Worm (Caenorhabditis elegans) whole organism, L4 larva: ENCODE results near the gene F49H6.15.

Experiments
- T20F7.1 ChIP-seq: fragments of 200-800 bp; sonication (Bioruptor generic); optimal IDR thresholded peaks from 2 replicates; lab custom pipeline; 2018; ENCODE audit warnings: mild to moderate bottlenecking, missing genetic modification characterization, missing compliant biosample characterization
- T26A8.4 ChIP-seq: fragments of 200-800 bp; sonication (Bioruptor generic); IDR thresholded peaks from 2 replicates; pipeline ENCODE4 v1.3.6; 2022; ENCODE audit warnings: missing genetic modification characterization, missing compliant biosample characterization
- Y105C5A.15 ChIP-seq: fragments of 200-800 bp; sonication (Bioruptor generic); IDR thresholded peaks from 2 replicates; pipeline ENCODE4 v1.3.6; 2022; ENCODE audit warnings: missing genetic modification characterization, missing compliant biosample characterization
- Y5F2A.4 ChIP-seq: fragments of 200-800 bp; sonication (Bioruptor generic); optimal IDR thresholded peaks from 2 replicates; lab custom pipeline; 2018; ENCODE audit warnings: mild to moderate bottlenecking, missing genetic modification characterization, missing compliant biosample characterization
- Y75B8A.6 ChIP-seq: fragments of 200-800 bp; sonication (Bioruptor generic); IDR thresholded peaks from 2 replicates; pipeline ENCODE4 v1.3.6; 2022; ENCODE audit warnings: missing genetic modification reagents, missing genetic modification characterization, missing compliant biosample characterization
- ZK546.5 ChIP-seq, 2 experiments: sonication (generic microtip); optimal IDR thresholded peaks; 2 replicates each; lab custom pipeline; 2017; ENCODE audit warnings: missing biosample characterization in 2 of 2, missing genetic modification characterization in 2 of 2
- ama-1 ChIP-seq: fragments of 150-350 bp; optimal IDR thresholded peaks from 2 replicates; lab custom pipeline; 2014; ENCODE audit warnings: inconsistent platforms, mixed read lengths
- attf-4 ChIP-seq: sonication (generic microtip); optimal IDR thresholded peaks from 3 replicates; lab custom pipeline; 2017; ENCODE audit warnings: missing biosample characterization, missing genetic modification characterization
- ceh-20 ChIP-seq: fragments of 200-800 bp; sonication (Bioruptor generic); IDR thresholded peaks from 2 replicates; pipeline ENCODE4 v1.3.6; 2022; ENCODE audit warnings: missing genetic modification reagents, missing genetic modification characterization, missing compliant biosample characterization
- ceh-44 ChIP-seq: fragments of 200-800 bp; sonication (Bioruptor generic); IDR thresholded peaks from 2 replicates; pipeline ENCODE4 v1.3.6; 2022; ENCODE audit warnings: missing genetic modification reagents, missing genetic modification characterization, missing compliant biosample characterization
- ceh-62 ChIP-seq: sonication (generic microtip); optimal IDR thresholded peaks from 2 replicates; lab custom pipeline; 2017; ENCODE audit warnings: missing biosample characterization, missing genetic modification characterization
- cey-2 ChIP-seq: sonication (generic microtip); optimal IDR thresholded peaks from 3 replicates; lab custom pipeline; 2017; ENCODE audit warnings: missing genetic modification characterization, mild to moderate bottlenecking, missing compliant biosample characterization, antibody characterized with exemption, borderline replicate concordance; ENCODE audit not compliant: insufficient read depth
- ctbp-1 ChIP-seq: fragments of 200-800 bp; sonication (Bioruptor generic); IDR thresholded peaks from 2 replicates; pipeline ENCODE4 v1.3.6; 2022; ENCODE audit warnings: missing genetic modification reagents, missing genetic modification characterization, missing compliant biosample characterization
- daf-19 ChIP-seq: fragments of 200-800 bp; sonication (Bioruptor generic); conservative IDR thresholded peaks from 2 replicates; pipeline ENCODE4 v1.3.6; 2022; ENCODE audit warnings: missing genetic modification characterization, missing compliant biosample characterization
- dmd-8 ChIP-seq: fragments of 200-800 bp; sonication (Bioruptor generic); IDR thresholded peaks from 2 replicates; pipeline ENCODE4 v1.3.6; 2022; ENCODE audit warnings: missing genetic modification characterization, missing compliant biosample characterization
- egl-43 ChIP-seq: fragments of 200-800 bp; sonication (Bioruptor generic); IDR thresholded peaks from 2 replicates; pipeline ENCODE4 v1.3.6; 2022; ENCODE audit warnings: missing genetic modification reagents, missing genetic modification characterization, missing compliant biosample characterization
- hmg-1.1 ChIP-seq: fragments of 200-800 bp; sonication (Bioruptor generic); IDR thresholded peaks from 2 replicates; pipeline ENCODE4 v1.3.6; 2022; ENCODE audit warnings: missing genetic modification reagents, missing genetic modification characterization, missing compliant biosample characterization
- lim-7 ChIP-seq: fragments of 200-800 bp; sonication (Bioruptor generic); IDR thresholded peaks from 2 replicates; pipeline ENCODE4 v1.3.6; 2022; ENCODE audit warnings: missing genetic modification characterization, missing compliant biosample characterization
- lin-13 ChIP-seq: fragments of 150-350 bp; optimal IDR thresholded peaks from 2 replicates; lab custom pipeline; 2014; ENCODE audit warnings: missing biosample characterization, missing genetic modification reagents, missing genetic modification characterization
- lin-29 ChIP-seq: fragments of 200-800 bp; sonication (Bioruptor generic); IDR thresholded peaks from 2 replicates; pipeline ENCODE4 v1.3.6; 2022; ENCODE audit warnings: missing genetic modification reagents, missing genetic modification characterization, missing compliant biosample characterization
- lin-38 ChIP-seq: fragments of 200-800 bp; sonication (Bioruptor generic); IDR thresholded peaks from 2 replicates; pipeline ENCODE4 v1.3.6; 2022; ENCODE audit warnings: missing genetic modification reagents, missing genetic modification characterization, missing compliant biosample characterization
- lin-39 ChIP-seq: fragments of 150-350 bp; optimal IDR thresholded peaks from 2 replicates; lab custom pipeline; 2014; ENCODE audit warnings: missing biosample characterization, missing genetic modification reagents, missing genetic modification characterization
- lir-3 ChIP-seq: sonication (generic microtip); optimal IDR thresholded peaks from 2 replicates; lab custom pipeline; 2016; ENCODE audit warnings: mild to moderate bottlenecking, missing genetic modification characterization, missing compliant biosample characterization
- madf-5 ChIP-seq, 2 experiments: fragments of 200-800 bp; sonication (Bioruptor generic); IDR thresholded peaks; 2 replicates each; pipeline ENCODE4 v1.3.6; 2022; ENCODE audit warnings: missing compliant biosample characterization in 2 of 2, missing genetic modification characterization in 2 of 2
- mdl-1 ChIP-seq, 2 experiments: fragments of 150-350 bp in 1 of 2; sonication (generic microtip) in 1 of 2; optimal IDR thresholded peaks; 2 replicates each; lab custom pipeline; 2014 to 2017; ENCODE audit warnings: missing biosample characterization in 2 of 2, missing genetic modification characterization in 2 of 2
- mdt-29 ChIP-seq: fragments of 200-800 bp; sonication (Bioruptor generic); IDR thresholded peaks from 2 replicates; pipeline ENCODE4 v1.3.6; 2022; ENCODE audit warnings: missing genetic modification reagents, missing genetic modification characterization, missing compliant biosample characterization
- mep-1 ChIP-seq: fragments of 150-350 bp; sonication (generic microtip); optimal IDR thresholded peaks from 3 replicates; lab custom pipeline; 2014; ENCODE audit warnings: missing biosample characterization, missing genetic modification characterization
- nhr-111 ChIP-seq: fragments of 200-800 bp; sonication (Bioruptor generic); optimal IDR thresholded peaks from 2 replicates; lab custom pipeline; 2018; ENCODE audit warnings: mild to moderate bottlenecking, missing genetic modification characterization, missing compliant biosample characterization
- nhr-28 ChIP-seq: fragments of 150-350 bp; optimal IDR thresholded peaks from 2 replicates; lab custom pipeline; 2014; ENCODE audit warnings: missing biosample characterization, missing genetic modification characterization
- nhr-77 ChIP-seq: fragments of 150-350 bp; optimal IDR thresholded peaks from 2 replicates; lab custom pipeline; 2014; ENCODE audit warnings: missing biosample characterization, missing genetic modification characterization
- pha-4 ChIP-seq, 2 experiments: fragments of 150-350 bp in 1 of 2; fragments of 200-800 bp in 1 of 2; sonication (Bioruptor generic) in 1 of 2; IDR thresholded peaks in 1 of 2; optimal IDR thresholded peaks in 1 of 2; 2 replicates each; pipeline versions ENCODE4 v1.3.6 to Lab custom; 2014 to 2022; ENCODE audit warnings: missing genetic modification characterization in 2 of 2, missing genetic modification reagents in 2 of 2, missing biosample characterization in 1 of 2, missing compliant biosample characterization in 1 of 2
- php-3 ChIP-seq: fragments of 200-800 bp; sonication (Bioruptor generic); IDR thresholded peaks from 2 replicates; pipeline ENCODE4 v1.3.6; 2022; ENCODE audit warnings: missing genetic modification reagents, missing genetic modification characterization, missing compliant biosample characterization
- pqm-1 ChIP-seq: sonication (generic microtip); optimal IDR thresholded peaks from 2 replicates; lab custom pipeline; 2017; ENCODE audit warnings: missing biosample characterization, missing genetic modification characterization
- rbr-2 ChIP-seq: sonication (generic microtip); optimal IDR thresholded peaks from 2 replicates; lab custom pipeline; 2016; ENCODE audit warnings: missing genotype, missing genetic modification characterization, missing compliant biosample characterization
- saeg-2 ChIP-seq: fragments of 200-800 bp; sonication (Bioruptor generic); IDR thresholded peaks from 2 replicates; pipeline ENCODE4 v1.3.6; 2022; ENCODE audit warnings: missing genetic modification reagents, missing genetic modification characterization, missing compliant biosample characterization
- set-16 ChIP-seq: fragments of 200-800 bp; sonication (Bioruptor generic); IDR thresholded peaks from 2 replicates; pipeline ENCODE4 v1.3.6; 2022; ENCODE audit warnings: missing genetic modification reagents, missing genetic modification characterization, missing compliant biosample characterization
- spr-1 ChIP-seq: sonication (generic microtip); optimal IDR thresholded peaks from 2 replicates; lab custom pipeline; 2016; ENCODE audit warnings: mild to moderate bottlenecking, missing genetic modification characterization, missing compliant biosample characterization
- tag-97 ChIP-seq: fragments of 200-800 bp; sonication (Bioruptor generic); IDR thresholded peaks from 2 replicates; pipeline ENCODE4 v1.3.6; 2022; ENCODE audit warnings: missing genetic modification characterization, missing compliant biosample characterization
- tra-1 ChIP-seq: fragments of 200-800 bp; sonication (Bioruptor generic); IDR thresholded peaks from 2 replicates; pipeline ENCODE4 v1.3.6; 2022; ENCODE audit warnings: missing genetic modification reagents, missing genetic modification characterization, missing compliant biosample characterization
- unc-130 ChIP-seq: sonication (generic microtip); optimal IDR thresholded peaks from 2 replicates; lab custom pipeline; 2016; ENCODE audit warnings: missing genetic modification reagents, missing genetic modification characterization, missing compliant biosample characterization
- unc-39 ChIP-seq: sonication (generic microtip); optimal IDR thresholded peaks from 2 replicates; lab custom pipeline; 2017; ENCODE audit warnings: missing biosample characterization, missing genetic modification characterization
- unc-62 ChIP-seq, 3 experiments: fragments of 150-350 bp in 1 of 3; sonication (generic microtip); optimal IDR thresholded peaks in 2 of 3; peaks in 1 of 3; 1 replicate in 1 of 3; 2 replicates in 2 of 3; lab custom pipeline; 2014 to 2017; ENCODE audit warnings: missing biosample characterization in 3 of 3, missing genetic modification characterization in 3 of 3, missing genetic modification reagents in 3 of 3, missing genotype in 1 of 3
- zfp-2 ChIP-seq: sonication (generic microtip); optimal IDR thresholded peaks from 2 replicates; lab custom pipeline; 2016; ENCODE audit warnings: mild to moderate bottlenecking, missing genetic modification characterization, missing compliant biosample characterization
- zfp-3 ChIP-seq: fragments of 200-800 bp; sonication (Bioruptor generic); conservative IDR thresholded peaks from 2 replicates; pipeline ENCODE4 v1.3.6; 2022; ENCODE audit warnings: missing genetic modification reagents, missing genetic modification characterization, missing compliant biosample characterization
- zip-11 ChIP-seq: fragments of 200-800 bp; sonication (Bioruptor generic); IDR thresholded peaks from 2 replicates; pipeline ENCODE4 v1.3.6; 2022; ENCODE audit warnings: missing genetic modification characterization, missing compliant biosample characterization
- zip-2 ChIP-seq: fragments of 150-350 bp; optimal IDR thresholded peaks from 2 replicates; lab custom pipeline; 2014; ENCODE audit warnings: missing biosample characterization, missing genetic modification characterization

Gene F49H6.15

DNA sequence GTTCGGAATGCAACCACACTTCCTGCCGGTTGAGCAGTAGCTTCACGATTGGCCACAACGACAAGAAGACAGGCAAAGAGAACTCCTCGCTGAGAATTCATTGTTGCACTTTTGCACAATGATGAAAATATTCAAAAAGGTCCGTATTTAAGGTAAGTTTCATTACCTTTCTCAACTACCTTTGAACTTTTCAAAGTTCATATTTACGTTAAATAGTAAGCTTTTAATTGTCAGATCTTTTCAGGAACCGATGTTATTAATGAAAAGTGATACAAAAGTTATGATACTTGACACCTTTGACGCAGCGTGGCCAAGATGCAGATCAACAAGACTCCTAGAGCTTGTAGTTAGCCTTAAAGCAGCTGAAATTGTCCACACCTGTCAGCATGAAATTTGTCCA, 4.8 kb downstream of the F49H6.15 start, which contains the start of gene F49H6.12:
Gene F49H6.12, minus strand, starts transcription at position 101 of the 400 bp plus-strand sequence.
- TF ChIP-seq rbr-2 (tag; lab: Kevin White, UChicago) (no peak), php-3 (GFP tag; lab: Robert Waterston, UW) (no peak), zfp-3 (GFP tag; lab: Robert Waterston, UW) (no peak), lin-13 (GFP tag; lab: Kevin White, UChicago) (no peak), lin-39 (no peak)

DNA sequence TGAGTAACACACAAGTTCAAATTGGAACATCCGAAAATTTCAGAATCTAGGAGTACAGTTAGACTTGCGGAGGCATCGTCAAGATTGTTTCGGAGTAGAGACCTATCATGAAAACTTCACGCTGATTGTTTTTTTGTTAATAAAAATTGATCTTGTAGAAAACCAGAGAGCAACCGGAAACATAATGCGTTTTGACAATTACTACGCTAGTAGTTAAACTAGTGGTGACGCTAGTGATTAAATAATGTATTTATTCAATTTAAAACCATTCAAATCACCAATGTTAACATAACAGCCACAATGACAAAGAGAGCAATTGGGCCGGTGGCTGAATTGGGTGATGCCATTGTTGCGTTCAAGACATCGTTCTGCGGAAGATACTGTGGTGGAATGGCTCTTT, 6.5 kb downstream of the F49H6.15 start, which contains the start of gene F49H6.17:
Gene F49H6.17, plus strand, starts transcription at position 301 of the 400 bp plus-strand sequence.
- TF ChIP-seq mep-1 (tag; lab: Kevin White, UChicago) (no peak), zfp-3 (GFP tag; lab: Robert Waterston, UW) (no peak), Y105C5A.15 (no peak), tra-1 (GFP tag; lab: Robert Waterston, UW) (no peak), T26A8.4 (GFP tag; lab: Robert Waterston, UW) (no peak), Y75B8A.6 (GFP tag; lab: Robert Waterston, UW) (no peak), unc-62 (GFP tag; optimal IDR thresholded peaks at IDR 0.05 in 1 of 2; lab: Kevin White, UChicago) (no peak), unc-62 (tag; optimal IDR thresholded peaks at IDR 0.05; lab: Kevin White, UChicago) (no peak), pha-4 (GFP tag; IDR thresholded peaks at IDR 0.05; lab: Robert Waterston, UW) (no peak), pha-4 (tag; optimal IDR thresholded peaks at IDR 0.05; lab: Kevin White, UChicago) (no peak), ceh-44 (GFP tag; lab: Robert Waterston, UW) (no peak), attf-4 (tag; lab: Kevin White, UChicago) (no peak), lir-3 (tag; lab: Kevin White, UChicago) (no peak), pqm-1 (no peak), zip-11 (GFP tag; lab: Robert Waterston, UW) (no peak), set-16 (GFP tag; lab: Robert Waterston, UW) (no peak), ceh-20 (GFP tag; lab: Robert Waterston, UW) (no peak), hmg-1.1 (GFP tag; lab: Robert Waterston, UW) (no peak), ZK546.5 (tag; optimal IDR thresholded peaks at IDR 0.05; lab: Kevin White, UChicago) (no peak)

DNA sequence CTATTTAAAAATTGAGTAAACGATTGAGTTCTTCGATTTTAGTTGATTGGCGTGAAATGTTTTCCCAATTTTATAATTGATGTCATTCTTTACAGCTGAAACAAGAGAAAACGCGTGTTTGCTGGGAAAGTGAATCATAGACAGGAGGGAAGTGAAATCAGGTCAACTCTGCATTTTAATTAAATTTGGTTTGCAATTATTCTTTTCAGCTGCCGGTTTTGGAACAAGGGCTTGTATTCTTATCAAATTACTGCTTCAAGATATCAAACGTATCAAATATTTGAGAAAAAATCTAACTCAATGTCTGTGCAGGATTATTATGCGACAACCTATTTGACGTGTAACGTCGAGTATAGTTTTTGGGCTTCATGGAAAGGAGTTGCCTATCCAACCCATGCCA, 9.4 kb downstream of the F49H6.15 start, which contains the start of gene srh-97:
Gene srh-97, plus strand, starts transcription at position 301 of the 400 bp plus-strand sequence.
- TF ChIP-seq mdl-1 (tag; optimal IDR thresholded peaks at IDR 0.05; lab: Kevin White, UChicago): no peak
- no peak for TF ChIP-seq madf-5 (GFP tag; IDR thresholded peaks at IDR 0.05; lab: Robert Waterston, UW)
- no peak for TF ChIP-seq zfp-2 (tag; lab: Kevin White, UChicago)
- no peak for TF ChIP-seq daf-19 (GFP tag; lab: Robert Waterston, UW)
- TF ChIP-seq hmg-1.1 (GFP tag; lab: Robert Waterston, UW): no peak
- no peak for TF ChIP-seq ceh-44 (GFP tag; lab: Robert Waterston, UW)
- TF ChIP-seq saeg-2 (GFP tag; lab: Robert Waterston, UW): no peak
- TF ChIP-seq lin-29 (GFP tag; lab: Robert Waterston, UW): no peak
- TF ChIP-seq spr-1: no peak
- no peak for TF ChIP-seq ama-1 (lab: Kevin White, UChicago)
- TF ChIP-seq dmd-8 (GFP tag; lab: Robert Waterston, UW): no peak
- TF ChIP-seq, all 104 proteins: peak for 0

DNA sequence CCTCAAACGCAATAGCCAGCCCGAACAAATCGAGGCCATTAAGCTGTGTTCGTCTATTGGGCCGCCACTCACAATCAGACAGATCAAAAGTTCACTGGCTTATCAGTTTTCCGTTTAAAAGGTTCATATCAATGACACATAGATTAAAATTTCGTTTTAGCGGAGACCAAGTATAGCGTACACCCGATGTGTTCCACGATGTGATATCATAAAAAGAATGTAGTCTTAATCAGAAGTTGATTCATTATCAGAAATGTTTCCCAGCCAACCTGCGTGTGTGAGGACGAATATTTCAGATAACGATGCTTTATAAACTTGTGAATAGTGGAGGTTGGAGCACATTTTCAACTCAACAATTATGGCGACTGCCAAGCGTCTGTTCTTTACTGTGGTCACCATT, 12.1 kb downstream of the F49H6.15 start, which contains the start of gene clc-13:
Gene clc-13, plus strand, starts transcription at position 359 of the 400 bp plus-strand sequence.
- TF ChIP-seq lin-38 (no peak), nhr-111 (GFP tag; lab: Kevin White, UChicago) (no peak), nhr-77 (no peak), ctbp-1 (no peak), nhr-28 (peak; percentile 44), lim-7 (no peak), unc-39 (no peak), cey-2 (tag; lab: Kevin White, UChicago) (no peak), ceh-62 (no peak), unc-130 (no peak), ZK546.5 (tag; optimal IDR thresholded peaks at IDR 0.05; lab: Kevin White, UChicago) (no peak), egl-43 (GFP tag; lab: Robert Waterston, UW) (no peak), mdt-29 (no peak), Y5F2A.4 (GFP tag; lab: Kevin White, UChicago) (no peak), ceh-20 (GFP tag; lab: Robert Waterston, UW) (no peak), zip-2 (no peak), tag-97 (GFP tag; lab: Robert Waterston, UW) (no peak), T20F7.1 (GFP tag; lab: Kevin White, UChicago) (no peak)
